Fruit fly (Drosophila melanogaster) whole organism, embryonic: Measurements from ENCODE around the gene Gr93a.

Experiments used
- Atf-2 ChIP-seq: fragments of 200-800 bp; sonication (Bioruptor generic); optimal IDR thresholded peaks from 2 replicates; lab custom pipeline; 2016; ENCODE audit warnings: missing biosample characterization, missing genetic modification characterization
- Bgb ChIP-seq: fragments of 200-800 bp; sonication (Bioruptor generic); IDR thresholded peaks from 2 replicates; pipeline ENCODE4 v1.3.6; 2022; ENCODE audit warnings: missing biosample characterization, missing genetic modification characterization; ENCODE audit not compliant: partially characterized antibody
- Blimp-1 ChIP-seq: fragments of 200-800 bp; sonication (Bioruptor generic); optimal IDR thresholded peaks from 3 replicates; lab custom pipeline; 2018; ENCODE audit warnings: missing biosample characterization, missing genetic modification characterization, mild to moderate bottlenecking, moderate library complexity, missing genetic modification reagents
- CG1024 ChIP-seq: fragments of 200-800 bp; sonication (Bioruptor generic); IDR thresholded peaks from 2 replicates; pipeline ENCODE4 v1.3.6; 2022; ENCODE audit warnings: missing biosample characterization, missing genetic modification characterization
- CG11085 ChIP-seq: fragments of 200-800 bp; sonication (Bioruptor generic); IDR thresholded peaks from 2 replicates; pipeline ENCODE4 v1.3.6; 2022; ENCODE audit warnings: missing biosample characterization, missing genetic modification characterization
- CG11398 ChIP-seq: fragments of 200-800 bp; sonication (Bioruptor generic); optimal IDR thresholded peaks from 2 replicates; lab custom pipeline; 2016; ENCODE audit warnings: missing biosample characterization, missing genetic modification characterization
- CG11723 ChIP-seq: fragments of 200-800 bp; sonication (Bioruptor generic); optimal IDR thresholded peaks from 2 replicates; lab custom pipeline; 2017; ENCODE audit warnings: missing biosample characterization, mild to moderate bottlenecking, missing genetic modification characterization
- CG12071 ChIP-seq: fragments of 200-800 bp; sonication (Bioruptor generic); optimal IDR thresholded peaks from 3 replicates; lab custom pipeline; 2018; ENCODE audit warnings: missing biosample characterization, mild to moderate bottlenecking, missing genetic modification characterization
- CG12391 ChIP-seq: fragments of 200-800 bp; sonication (Bioruptor generic); optimal IDR thresholded peaks from 3 replicates; lab custom pipeline; 2018; ENCODE audit warnings: missing biosample characterization, mild to moderate bottlenecking, missing genetic modification characterization, moderate library complexity
- CG14860 ChIP-seq: fragments of 200-800 bp; sonication (Bioruptor generic); IDR thresholded peaks from 3 replicates; pipeline ENCODE4 v1.3.6; 2022; ENCODE audit warnings: missing biosample characterization, missing genetic modification characterization; ENCODE audit not compliant: partially characterized antibody
- CG15011 ChIP-seq: fragments of 200-800 bp; sonication (Bioruptor generic); optimal IDR thresholded peaks from 3 replicates; lab custom pipeline; 2018; ENCODE audit warnings: missing biosample characterization, mild to moderate bottlenecking, missing genetic modification characterization
- CG1602 ChIP-seq: fragments of 200-800 bp; sonication (Bioruptor generic); optimal IDR thresholded peaks from 3 replicates; lab custom pipeline; 2016; ENCODE audit warnings: missing biosample characterization, missing genetic modification characterization
- CG1603 ChIP-seq: fragments of 200-800 bp; sonication (Bioruptor generic); optimal IDR thresholded peaks from 2 replicates; lab custom pipeline; 2019; ENCODE audit warnings: missing biosample characterization, mild to moderate bottlenecking, missing genetic modification characterization, moderate library complexity
- CG17359 ChIP-seq: fragments of 200-800 bp; sonication (Bioruptor generic); optimal IDR thresholded peaks from 3 replicates; lab custom pipeline; 2018; ENCODE audit warnings: missing biosample characterization, mild to moderate bottlenecking, missing genetic modification characterization, moderate library complexity
- CG2116 ChIP-seq: fragments of 200-800 bp; sonication (Bioruptor generic); optimal IDR thresholded peaks from 3 replicates; lab custom pipeline; 2018; ENCODE audit warnings: missing biosample characterization, mild to moderate bottlenecking, missing genetic modification characterization
- CG2875 ChIP-seq: fragments of 200-800 bp; sonication (Bioruptor generic); optimal IDR thresholded peaks from 2 replicates; lab custom pipeline; 2017; ENCODE audit warnings: missing biosample characterization, mild to moderate bottlenecking, missing genetic modification characterization, missing genetic modification reagents
- CG3281 ChIP-seq: fragments of 200-800 bp; sonication (Bioruptor generic); optimal IDR thresholded peaks from 3 replicates; lab custom pipeline; 2017; ENCODE audit warnings: missing biosample characterization, mild to moderate bottlenecking, missing genetic modification characterization
- CG7271 ChIP-seq: fragments of 200-800 bp; sonication (Bioruptor generic); optimal IDR thresholded peaks from 2 replicates; lab custom pipeline; 2018; ENCODE audit warnings: missing biosample characterization, mild to moderate bottlenecking, missing genetic modification characterization, moderate library complexity
- CG9215 ChIP-seq: fragments of 200-800 bp; sonication (Bioruptor generic); IDR thresholded peaks from 2 replicates; pipeline ENCODE4 v1.3.6; 2022; ENCODE audit warnings: missing biosample characterization, missing genetic modification characterization
- CG9727 ChIP-seq: fragments of 200-800 bp; sonication (Bioruptor generic); optimal IDR thresholded peaks from 3 replicates; lab custom pipeline; 2017; ENCODE audit warnings: missing biosample characterization, mild to moderate bottlenecking, missing genetic modification characterization
- CkIIα-i1 ChIP-seq: fragments of 200-800 bp; sonication (Bioruptor generic); IDR thresholded peaks from 2 replicates; pipeline ENCODE4 v1.3.6; 2022; ENCODE audit warnings: missing biosample characterization, missing genetic modification characterization
- Eip74EF ChIP-seq, 2 experiments: fragments of 200-800 bp in 1 of 2; fragments of >200 bp in 1 of 2; sonication (Bioruptor generic) in 1 of 2; optimal IDR thresholded peaks; 2 replicates each; lab custom pipeline; 2017 to 2019; ENCODE audit warnings: missing biosample characterization in 2 of 2, missing genetic modification characterization in 2 of 2, mild to moderate bottlenecking in 1 of 2, moderate library complexity in 1 of 2
- Fer3 ChIP-seq: fragments of 200-800 bp; sonication (Bioruptor generic); optimal IDR thresholded peaks from 2 replicates; lab custom pipeline; 2018; ENCODE audit warnings: missing biosample characterization, mild to moderate bottlenecking, missing genetic modification characterization, moderate library complexity
- HLH54F ChIP-seq: fragments of 200-800 bp; sonication (Bioruptor generic); optimal IDR thresholded peaks from 3 replicates; lab custom pipeline; 2016; ENCODE audit warnings: missing biosample characterization, missing genetic modification characterization
- Hmx ChIP-seq: fragments of 200-800 bp; sonication (Bioruptor generic); optimal IDR thresholded peaks from 2 replicates; lab custom pipeline; 2016; ENCODE audit warnings: missing biosample characterization, missing genetic modification characterization
- Hr3 ChIP-seq: fragments of 200-800 bp; sonication (Bioruptor generic); optimal IDR thresholded peaks from 3 replicates; lab custom pipeline; 2016; ENCODE audit warnings: missing biosample characterization, missing genetic modification characterization
- Hr51 ChIP-seq, 2 experiments: fragments of 200-800 bp; sonication (Bioruptor generic); optimal IDR thresholded peaks; 2 replicates in 1 of 2; 3 replicates in 1 of 2; lab custom pipeline; 2016 to 2018; ENCODE audit warnings: missing biosample characterization in 2 of 2, missing genetic modification characterization in 2 of 2, mild to moderate bottlenecking in 1 of 2, moderate library complexity in 1 of 2
- Nf-YC ChIP-seq: fragments of 200-800 bp; optimal IDR thresholded peaks from 3 replicates; lab custom pipeline; 2019; ENCODE audit warnings: missing biosample characterization, mild to moderate bottlenecking, missing genetic modification characterization, moderate library complexity
- Opbp ChIP-seq: fragments of 200-800 bp; sonication (Bioruptor generic); IDR thresholded peaks from 3 replicates; pipeline ENCODE4 v1.3.6; 2022; ENCODE audit warnings: missing biosample characterization, missing genetic modification characterization; ENCODE audit not compliant: partially characterized antibody
- Sox102F ChIP-seq: fragments of 200-800 bp; sonication (Bioruptor generic); optimal IDR thresholded peaks from 2 replicates; lab custom pipeline; 2018; ENCODE audit warnings: missing biosample characterization, mild to moderate bottlenecking, missing genetic modification characterization, moderate library complexity
- Xbp1 ChIP-seq: fragments of 200-800 bp; sonication (Bioruptor generic); optimal IDR thresholded peaks from 3 replicates; lab custom pipeline; 2016; ENCODE audit warnings: missing biosample characterization, mild to moderate bottlenecking, missing genetic modification characterization
- ato ChIP-seq: fragments of 200-800 bp; sonication (Bioruptor generic); IDR thresholded peaks from 2 replicates; pipeline ENCODE4 v1.3.6; 2022; ENCODE audit warnings: missing biosample characterization, missing genetic modification characterization; ENCODE audit not compliant: partially characterized antibody
- az2 ChIP-seq: fragments of 200-800 bp; sonication (Bioruptor generic); optimal IDR thresholded peaks from 3 replicates; lab custom pipeline; 2016; ENCODE audit warnings: missing biosample characterization, missing genetic modification characterization
- knrl ChIP-seq: fragments of 200-800 bp; sonication (Bioruptor generic); IDR thresholded peaks from 3 replicates; pipeline ENCODE4 v1.3.6; 2022; ENCODE audit warnings: missing biosample characterization, missing genetic modification characterization; ENCODE audit not compliant: partially characterized antibody
- maf-S ChIP-seq: fragments of 200-800 bp; sonication (Bioruptor generic); optimal IDR thresholded peaks from 2 replicates; lab custom pipeline; 2016; ENCODE audit warnings: missing biosample characterization, missing genetic modification characterization
- nerfin-1 ChIP-seq: fragments of 200-800 bp; sonication (Bioruptor generic); optimal IDR thresholded peaks from 3 replicates; lab custom pipeline; 2019; ENCODE audit warnings: missing biosample characterization, mild to moderate bottlenecking, missing genetic modification characterization, moderate library complexity
- odd ChIP-seq: fragments of 200-800 bp; sonication (Bioruptor generic); optimal IDR thresholded peaks from 2 replicates; lab custom pipeline; 2017; ENCODE audit warnings: missing biosample characterization, mild to moderate bottlenecking, missing genetic modification characterization
- pfk ChIP-seq: fragments of 200-800 bp; sonication (Bioruptor generic); optimal IDR thresholded peaks from 2 replicates; lab custom pipeline; 2018; ENCODE audit warnings: missing biosample characterization, mild to moderate bottlenecking, missing genetic modification characterization, moderate library complexity
- prd ChIP-seq, 3 experiments: fragments of >200 bp in 2 of 3; fragments of 200-800 bp in 1 of 3; sonication (Bioruptor generic) in 1 of 3; optimal IDR thresholded peaks in 2 of 3; IDR thresholded peaks in 1 of 3; 2 replicates in 2 of 3; 3 replicates in 1 of 3; pipeline versions ENCODE4 v1.3.6 to Lab custom; 2017 to 2022; ENCODE audit warnings: missing biosample characterization in 1 of 3, missing genetic modification characterization in 1 of 3
- pros ChIP-seq: fragments of 200-800 bp; sonication (Bioruptor generic); optimal IDR thresholded peaks from 3 replicates; lab custom pipeline; 2019; ENCODE audit warnings: missing biosample characterization, mild to moderate bottlenecking, missing genetic modification characterization, moderate library complexity
- rib ChIP-seq: fragments of 200-800 bp; sonication (Bioruptor generic); IDR thresholded peaks from 2 replicates; pipeline ENCODE4 v1.3.6; 2022; ENCODE audit warnings: missing biosample characterization, missing genetic modification characterization
- shn ChIP-seq: fragments of 200-800 bp; sonication (Bioruptor generic); optimal IDR thresholded peaks from 3 replicates; lab custom pipeline; 2016; ENCODE audit warnings: missing biosample characterization, missing genetic modification characterization
- sisA ChIP-seq: fragments of 200-800 bp; sonication (Bioruptor generic); IDR thresholded peaks from 2 replicates; pipeline ENCODE4 v1.3.6; 2022; ENCODE audit warnings: missing biosample characterization, missing genetic modification characterization
- ssp ChIP-seq: fragments of 200-800 bp; sonication (Bioruptor generic); IDR thresholded peaks from 2 replicates; pipeline ENCODE4 v1.3.6; 2022; ENCODE audit warnings: missing biosample characterization, missing genetic modification characterization
- tup ChIP-seq: fragments of 200-800 bp; sonication (Bioruptor generic); optimal IDR thresholded peaks from 2 replicates; lab custom pipeline; 2016; ENCODE audit warnings: missing biosample characterization, mild to moderate bottlenecking, missing genetic modification characterization, moderate library complexity
- vnd ChIP-seq: fragments of 200-800 bp; sonication (Bioruptor generic); IDR thresholded peaks from 3 replicates; pipeline ENCODE4 v1.3.6; 2022; ENCODE audit warnings: missing biosample characterization, missing genetic modification characterization; ENCODE audit not compliant: partially characterized antibody
- yki ChIP-seq: fragments of >200 bp; optimal IDR thresholded peaks from 3 replicates; lab custom pipeline; 2018

The Gr93a gene

dm6 chr3R:21856098-21856872, 24.0 kb downstream of the Gr93a start, which contains the start of gene glec (continued):
- TF ChIP-seq CG11723 (GFP tag; lab: Kevin White, UChicago) (no peak), Bgb (peak; percentile 73), CG1024 (GFP tag; lab: Robert Waterston, UW) (peak; percentile 45; the same call in 1 of the 2 replicates), Fer3 (tag; lab: Kevin White, UChicago) (peak; percentile 6), CG12391 (tag; lab: Kevin White, UChicago) (peak; percentile 60), pfk (peak; percentile 53), ato (GFP tag; lab: Robert Waterston, UW) (peak; percentile 78), tup (no peak), CG17359 (tag; lab: Kevin White, UChicago) (peak; percentile 9), CG3281 (GFP tag; lab: Kevin White, UChicago) (peak; percentile 6), CG2116 (no peak), Opbp (peak; percentile 73), CG2875 (peak; percentile 48), Sox102F (GFP tag; lab: Kevin White, UChicago) (peak; percentile 36), maf-S (GFP tag; lab: Kevin White, UChicago) (peak; percentile 51), Eip74EF (GFP tag; optimal IDR thresholded peaks at IDR 0.05; lab: Kevin White, UChicago) (peak in 1 of 2 experiments; percentile 17), Hr3 (GFP tag; lab: Kevin White, UChicago) (peak; percentile 4), HLH54F (GFP tag; lab: Kevin White, UChicago) (peak; percentile 14), yki (no peak), Atf-2 (GFP tag; lab: Kevin White, UChicago) (no peak), CG9215 (no peak), Nf-YC (peak; percentile 1), odd (GFP tag; lab: Kevin White, UChicago) (no peak), CG14860 (GFP tag; lab: Robert Waterston, UW) (no peak), CG1603 (peak; percentile 57), CG12071 (GFP tag; lab: Kevin White, UChicago) (peak; percentile 53), az2 (GFP tag; lab: Kevin White, UChicago) (peak; percentile 13), CkIIα-i1 (GFP tag; lab: Robert Waterston, UW) (no peak), sisA (GFP tag; lab: Robert Waterston, UW) (no peak), Hr51 (GFP tag; optimal IDR thresholded peaks at IDR 0.05; lab: Kevin White, UChicago) (peak in 1 of 2 experiments; percentile 58), CG15011 (GFP tag; lab: Kevin White, UChicago) (no peak), knrl (GFP tag; lab: Robert Waterston, UW) (no peak; the same call in 2 of the 3 replicates), CG11085 (GFP tag; lab: Robert Waterston, UW) (0 out of 2 replicates have a peak, but pooled peaks have one; percentile 11), CG7271 (tag; lab: Kevin White, UChicago) (no peak), prd (optimal IDR thresholded peaks at IDR 0.05; lab: Kevin White, UChicago) (no peak), prd (GFP tag; IDR thresholded peaks at IDR 0.05; lab: Robert Waterston, UW) (peak; percentile 24; the same call in 2 of the 3 replicates), pros (GFP tag; lab: Kevin White, UChicago) (peak; percentile 8), ssp (no peak), nerfin-1 (no peak), vnd (GFP tag; lab: Robert Waterston, UW) (peak; percentile 17; the same call in 1 of the 3 replicates), Hmx (peak; percentile 65), shn (GFP tag; lab: Kevin White, UChicago) (no peak), CG1602 (GFP tag; lab: Kevin White, UChicago) (peak; percentile 48), Xbp1 (GFP tag; lab: Kevin White, UChicago) (peak; percentile 31), Blimp-1 (GFP tag; lab: Kevin White, UChicago) (peak; percentile 99), CG11398 (no peak), CG9727 (GFP tag; lab: Kevin White, UChicago) (peak; percentile 1), rib (GFP tag; lab: Robert Waterston, UW) (peak; percentile 75)
